Worm (Caenorhabditis elegans) whole organism, early embryonic: ENCODE results near the gene cogc-4.

Experiments used
- F13C5.2 ChIP-seq: sonication (generic microtip); optimal IDR thresholded peaks from 2 replicates; lab custom pipeline; 2017; ENCODE audit warnings: mild to moderate bottlenecking, missing genetic modification characterization, inconsistent platforms, missing compliant biosample characterization
- aly-1 ChIP-seq: sonication (generic microtip); optimal IDR thresholded peaks from 2 replicates; lab custom pipeline; 2016; ENCODE audit warnings: missing genetic modification characterization, missing compliant biosample characterization
- ama-1 ChIP-seq: fragments of 150-350 bp; optimal IDR thresholded peaks from 2 replicates; lab custom pipeline; 2014
- ceh-13 ChIP-seq: fragments of 200-800 bp; sonication (Bioruptor generic); optimal IDR thresholded peaks from 2 replicates; lab custom pipeline; 2018; ENCODE audit warnings: mild to moderate bottlenecking, missing genetic modification characterization, missing compliant biosample characterization
- ceh-36 ChIP-seq: sonication (generic microtip); optimal IDR thresholded peaks from 2 replicates; lab custom pipeline; 2016; ENCODE audit warnings: missing genetic modification characterization, inconsistent platforms, missing compliant biosample characterization
- flt-1 ChIP-seq: fragments of 200-800 bp; sonication (Bioruptor generic); IDR thresholded peaks from 2 replicates; pipeline ENCODE4 v1.3.6; 2022; ENCODE audit warnings: missing genetic modification characterization, missing compliant biosample characterization
- hmbx-1 ChIP-seq: sonication (generic microtip); optimal IDR thresholded peaks from 2 replicates; lab custom pipeline; 2016; ENCODE audit warnings: mild to moderate bottlenecking, missing genetic modification characterization, missing compliant biosample characterization
- hmg-4 ChIP-seq: fragments of 200-800 bp; sonication (Bioruptor generic); optimal IDR thresholded peaks from 2 replicates; lab custom pipeline; 2018; ENCODE audit warnings: mild to moderate bottlenecking, missing genetic modification characterization, missing compliant biosample characterization
- hnd-1 ChIP-seq: sonication (generic microtip); optimal IDR thresholded peaks from 2 replicates; lab custom pipeline; 2016; ENCODE audit warnings: missing genetic modification characterization, missing compliant biosample characterization
- pes-1 ChIP-seq: fragments of 200-800 bp; sonication (Bioruptor generic); IDR thresholded peaks from 2 replicates; pipeline ENCODE4 v1.3.6; 2022; ENCODE audit warnings: missing genetic modification reagents, missing genetic modification characterization, missing compliant biosample characterization
- scrt-1 ChIP-seq: fragments of 200-800 bp; sonication (Bioruptor generic); IDR thresholded peaks from 2 replicates; pipeline ENCODE4 v1.3.6; 2022; ENCODE audit warnings: missing genetic modification characterization, missing compliant biosample characterization
- tbx-11 ChIP-seq: fragments of 200-800 bp; sonication (Bioruptor generic); IDR thresholded peaks from 2 replicates; pipeline ENCODE4 v1.3.6; 2022; ENCODE audit warnings: missing genetic modification characterization, missing compliant biosample characterization
- tbx-37 ChIP-seq: fragments of 200-800 bp; sonication (Bioruptor generic); conservative IDR thresholded peaks from 2 replicates; pipeline ENCODE4 v1.3.6; 2022; ENCODE audit warnings: missing genetic modification reagents, missing genetic modification characterization, missing compliant biosample characterization

DNA sequence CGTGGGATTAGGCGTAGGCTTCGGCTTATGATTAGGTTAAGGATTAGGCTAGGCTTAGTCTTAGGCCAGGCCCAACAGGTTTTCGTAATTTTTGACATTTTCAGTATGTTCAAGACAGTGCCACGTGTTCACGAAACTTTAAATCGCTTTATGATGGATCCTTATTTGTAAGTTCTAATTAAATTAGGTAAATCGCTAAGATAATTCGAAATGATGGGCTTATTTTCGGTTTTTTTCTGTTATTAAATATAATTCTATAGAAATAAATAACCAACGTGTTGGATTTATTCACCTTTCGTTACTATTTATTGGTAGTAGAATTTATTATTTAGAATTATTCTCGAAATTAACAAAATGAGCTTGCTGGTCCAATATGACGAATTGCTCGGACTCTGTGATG, 1.8 kb upstream of the cogc-4 start, which contains the start of gene Y51H7C.8:
- TF ChIP-seq ama-1 (lab: Kevin White, UChicago) = no peak
- no peak for TF ChIP-seq tbx-37 (GFP tag; lab: Robert Waterston, UW)
- no peak for TF ChIP-seq F13C5.2 (tag; lab: Kevin White, UChicago)
- TF ChIP-seq scrt-1 (GFP tag; lab: Robert Waterston, UW) = no peak
- no peak for TF ChIP-seq ceh-36 (tag; lab: Kevin White, UChicago)
- TF ChIP-seq ceh-13 (GFP tag; lab: Kevin White, UChicago) = no peak
- no peak for TF ChIP-seq flt-1
- TF ChIP-seq hmg-4 (GFP tag; lab: Kevin White, UChicago) = no peak
- no peak for TF ChIP-seq tbx-11 (GFP tag; lab: Robert Waterston, UW)
- TF ChIP-seq hnd-1 = no peak
- TF ChIP-seq hmbx-1 (tag; lab: Kevin White, UChicago) = no peak
- no peak for TF ChIP-seq aly-1
- no peak for TF ChIP-seq pes-1 (GFP tag; lab: Robert Waterston, UW)
